Worm (Caenorhabditis elegans): ENCODE data around the gene rad-23.

rad-23 gene

DNA sequence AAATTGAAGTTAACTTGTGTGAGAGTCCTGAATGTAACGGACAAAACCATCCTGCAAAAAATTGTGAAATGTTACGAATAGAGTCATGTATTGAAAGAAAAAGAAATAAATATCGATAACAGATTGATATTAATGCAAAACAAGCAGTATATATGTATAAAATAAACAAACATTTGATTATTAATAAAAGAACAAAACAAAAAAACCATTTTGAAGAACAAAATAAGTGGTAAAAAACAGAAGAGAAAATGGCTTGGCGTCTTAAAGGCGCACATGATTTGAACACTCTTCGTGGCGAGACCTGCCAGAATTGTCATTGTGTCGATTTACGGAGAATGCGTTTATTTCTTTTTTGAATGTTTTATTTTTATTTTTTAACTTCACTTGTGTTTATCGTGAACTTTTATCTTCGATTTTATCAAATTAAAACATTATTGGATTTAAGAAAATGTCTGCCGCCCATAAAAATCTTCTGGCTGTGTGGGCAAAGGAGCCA lies at the start of gene rad-23, which contains the start of gene rpn-12 (continued):
- TF ChIP-seq daf-19 (GFP tag; conservative IDR thresholded peaks at IDR 0.05) (no peak), jun-1 (tag; optimal IDR thresholded peaks at IDR 0.05) (no peak)

DNA sequence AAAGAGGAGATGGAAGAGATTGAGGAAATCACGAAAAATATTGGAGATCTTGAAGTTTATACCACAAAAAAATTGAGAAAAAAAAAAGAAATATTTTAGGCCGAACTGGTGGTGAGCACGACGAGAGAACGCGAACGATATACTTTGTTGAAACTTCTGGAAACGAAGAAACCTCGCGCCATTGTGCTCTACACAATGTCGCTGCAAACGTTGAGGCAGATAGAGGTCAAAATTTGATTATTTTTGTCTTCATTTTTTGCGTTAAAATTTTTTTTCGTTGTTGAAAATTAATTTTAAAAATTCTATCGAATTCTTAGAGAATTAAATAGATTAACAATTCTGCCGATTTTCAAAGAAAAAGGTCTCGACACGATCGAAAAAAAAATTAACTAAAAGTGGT lies 48.1 kb upstream of the rad-23 start:
- TF ChIP-seq skn-1 (tag; optimal IDR thresholded peaks at IDR 0.05), result no peak
- no peak for TF ChIP-seq zfp-2 (tag; optimal IDR thresholded peaks at IDR 0.05)
- no peak for TF ChIP-seq hlh-30 (tag; optimal IDR thresholded peaks at IDR 0.05; ENCODE audit: insufficient read depth)
- no peak for TF ChIP-seq lin-13 (GFP tag; optimal IDR thresholded peaks at IDR 0.05)
- TF ChIP-seq dpl-1 (GFP tag; optimal IDR thresholded peaks at IDR 0.05), result no peak

DNA sequence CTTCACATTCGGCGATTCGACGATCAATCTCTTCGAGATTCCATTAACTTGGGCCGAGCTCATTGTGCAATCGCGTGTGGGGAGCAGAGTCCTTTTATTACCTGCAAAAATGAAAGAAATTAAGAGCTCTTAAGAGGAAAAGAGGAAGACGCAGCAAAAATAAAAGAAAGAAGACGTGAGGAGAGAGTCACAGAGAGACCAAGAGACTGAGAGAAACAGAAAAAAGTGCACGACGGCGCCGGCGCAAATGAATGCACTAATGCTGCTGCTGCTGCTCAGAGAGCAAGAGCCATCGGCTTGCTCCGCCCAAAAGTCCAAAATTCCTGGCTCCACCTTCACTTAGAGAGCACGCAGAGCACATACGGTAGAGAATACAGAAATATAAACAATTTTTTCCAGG lies 47.7 kb upstream of the rad-23 start, which contains the start of gene inos-1:
Gene inos-1, minus strand, starts transcription at position 101 of the 400 bp plus-strand sequence.
- TF ChIP-seq lin-38 (GFP tag; IDR thresholded peaks at IDR 0.05), result no peak
- no peak for TF ChIP-seq duxl-1 (tag; optimal IDR thresholded peaks at IDR 0.05; ENCODE audit: poor library complexity)
- TF ChIP-seq fkh-10 (GFP tag; optimal IDR thresholded peaks at IDR 0.05), result no peak
- TF ChIP-seq nhr-102 (tag; optimal IDR thresholded peaks at IDR 0.05), result no peak
- TF ChIP-seq arid-1 (GFP tag; conservative IDR thresholded peaks at IDR 0.05), result no peak
- no peak for TF ChIP-seq ces-1 (GFP tag; optimal IDR thresholded peaks at IDR 0.05)
- no peak for TF ChIP-seq zip-2 (tag; optimal IDR thresholded peaks at IDR 0.05)
- no peak for TF ChIP-seq mes-2 (tag; optimal IDR thresholded peaks at IDR 0.05; ENCODE audit: poor library complexity, severe bottlenecking)
- TF ChIP-seq nhr-10 (tag; optimal IDR thresholded peaks at IDR 0.05), result no peak
- no peak for TF ChIP-seq F44E2.7 (GFP tag; IDR thresholded peaks at IDR 0.05)
- TF ChIP-seq R02D3.7 (tag; optimal IDR thresholded peaks at IDR 0.05), result no peak

DNA sequence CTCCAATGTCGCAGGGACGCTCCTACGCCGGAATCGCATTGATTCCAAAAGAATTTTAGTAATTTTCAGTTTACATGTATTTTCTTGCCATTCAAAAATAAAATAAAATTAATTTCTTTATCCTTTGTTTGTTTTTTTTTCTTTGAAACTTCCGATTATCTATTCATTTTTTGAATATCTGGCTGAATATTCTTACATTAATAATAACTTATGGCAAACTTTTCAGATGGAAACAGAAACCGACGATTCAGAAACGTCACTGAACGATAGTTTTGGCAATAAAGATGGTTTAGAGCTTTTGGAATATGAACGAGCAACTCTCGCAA lies 43.4 kb upstream of the rad-23 start, which contains the start of gene xpf-1:
Gene xpf-1, plus strand, starts transcription at position 227 of the 326 bp plus-strand sequence.
- no peak for TF ChIP-seq tag-97 (GFP tag; IDR thresholded peaks at IDR 0.05)
- no peak for TF ChIP-seq fos-1 (tag; optimal IDR thresholded peaks at IDR 0.05)
- TF ChIP-seq ztf-11 (tag; optimal IDR thresholded peaks at IDR 0.05), result no peak
- no peak for TF ChIP-seq jun-1 (tag; optimal IDR thresholded peaks at IDR 0.05)
- no peak for TF ChIP-seq daf-8 (GFP tag; IDR thresholded peaks at IDR 0.05)
- no peak for TF ChIP-seq vab-7 (GFP tag; IDR thresholded peaks at IDR 0.05)
- TF ChIP-seq mep-1 (tag; optimal IDR thresholded peaks at IDR 0.05), result no peak
- no peak for TF ChIP-seq php-3 (GFP tag; IDR thresholded peaks at IDR 0.05)
- TF ChIP-seq nhr-102 (tag; optimal IDR thresholded peaks at IDR 0.05), result no peak
- no peak for TF ChIP-seq nhr-10 (tag; optimal IDR thresholded peaks at IDR 0.05)
- TF ChIP-seq spr-1 (tag; optimal IDR thresholded peaks at IDR 0.05), result no peak
- TF ChIP-seq zip-11 (GFP tag; IDR thresholded peaks at IDR 0.05), result no peak
- no peak for TF ChIP-seq ZK337.2 (GFP tag; IDR thresholded peaks at IDR 0.05)
- no peak for TF ChIP-seq fkh-10 (GFP tag; optimal IDR thresholded peaks at IDR 0.05)
- TF ChIP-seq ceh-28 (tag; optimal IDR thresholded peaks at IDR 0.05), result no peak

DNA sequence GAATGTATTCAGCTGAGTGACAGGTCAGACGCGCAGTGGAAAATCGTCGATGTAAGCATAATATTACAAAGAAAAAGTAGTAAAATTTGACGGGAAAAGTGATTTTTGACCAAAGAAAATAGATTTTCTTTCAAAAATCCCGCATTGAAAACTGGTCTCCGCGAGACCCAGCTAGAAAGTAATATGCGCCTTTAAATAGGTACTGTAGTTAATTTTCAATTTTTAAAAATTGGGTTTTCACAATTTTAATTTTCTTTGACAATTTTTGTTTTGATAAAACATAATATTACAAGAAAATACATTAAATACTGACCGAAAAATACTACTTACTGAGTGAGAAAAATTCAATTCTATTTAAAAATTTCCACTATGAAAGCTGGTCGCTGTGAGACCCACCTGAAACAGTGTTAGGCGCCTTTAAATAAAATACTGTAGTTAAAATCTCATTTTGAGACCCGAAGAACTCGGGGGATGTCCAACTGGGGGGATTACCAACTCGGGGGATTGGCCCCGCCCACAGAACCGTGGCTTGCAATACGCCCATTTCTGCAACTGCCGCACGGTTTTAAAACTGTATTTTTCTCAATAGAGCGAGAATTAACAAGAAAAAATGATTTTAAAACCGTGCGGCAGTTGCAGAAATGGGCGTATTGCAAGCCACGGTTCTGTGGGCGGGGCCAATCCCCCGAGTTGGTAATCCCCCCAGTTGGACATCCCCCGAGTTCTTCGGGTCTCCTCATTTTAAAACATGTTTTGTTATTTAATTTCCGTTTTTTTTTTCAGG lies 42.8 kb upstream of the rad-23 start, which contains the start of gene tars-1:
Gene tars-1, minus strand, starts transcription at position 497 of the 784 bp plus-strand sequence.
- TF ChIP-seq unc-130 (GFP tag; optimal IDR thresholded peaks at IDR 0.05) (peak; percentile 14), dve-1 (tag; optimal IDR thresholded peaks at IDR 0.05; ENCODE audit: insufficient read depth) (peak; percentile 15), lin-38 (GFP tag; IDR thresholded peaks at IDR 0.05) (peak; percentile 68), zfp-3 (GFP tag; conservative IDR thresholded peaks at IDR 0.05) (0 out of 2 replicates have a peak, but pooled peaks have one; percentile 32), nhr-42 (GFP tag; IDR thresholded peaks at IDR 0.05) (0 out of 2 replicates have a peak, but pooled peaks have one; percentile 22), hmg-1.1 (GFP tag; IDR thresholded peaks at IDR 0.05) (peak; percentile 9; the same call in 1 of the 2 replicates), F49E8.2 (tag; optimal IDR thresholded peaks at IDR 0.05; ENCODE audit: borderline replicate concordance) (peak; percentile 18)

All from whole organism, L4 larva.